Worm (Caenorhabditis elegans): ENCODE data around the gene ZK546.5.

DNA sequence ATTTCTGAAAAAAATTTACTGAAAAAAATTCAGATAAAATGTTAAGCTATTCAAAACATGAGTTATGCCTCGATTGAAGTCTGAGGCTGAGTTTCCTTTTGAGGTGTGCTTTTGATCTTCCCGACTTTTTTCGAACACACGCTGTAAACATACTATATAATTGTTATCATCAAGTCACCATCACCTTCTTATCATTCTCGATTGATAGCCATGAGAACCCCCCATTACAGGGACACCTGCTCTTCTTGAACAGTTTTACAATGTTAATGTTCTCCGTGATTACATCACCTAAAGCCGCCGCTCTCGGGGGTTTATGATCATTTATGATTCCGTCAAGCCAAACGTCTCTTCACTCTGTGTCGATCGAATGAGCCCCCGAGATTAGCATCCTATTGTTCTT is 48.5 kb downstream of the ZK546.5 start:
- TF ChIP-seq lin-13 (tag; optimal IDR thresholded peaks at IDR 0.05) (no peak), elt-3 (tag; optimal IDR thresholded peaks at IDR 0.05) (no peak), pha-4 (tag; optimal IDR thresholded peaks at IDR 0.05) (no peak), unc-62 (GFP tag; optimal IDR thresholded peaks at IDR 0.05) (no peak), lsy-2 (tag; optimal IDR thresholded peaks at IDR 0.05) (no peak), blmp-1 (tag; optimal IDR thresholded peaks at IDR 0.05) (no peak), nhr-2 (tag; optimal IDR thresholded peaks at IDR 0.05) (no peak), nhr-12 (tag; optimal IDR thresholded peaks at IDR 0.05) (no peak), snpc-4 (tag; optimal IDR thresholded peaks at IDR 0.05) (no peak), ceh-83 (GFP tag; optimal IDR thresholded peaks at IDR 0.05) (no peak), drap-1 (GFP tag; optimal IDR thresholded peaks at IDR 0.05) (no peak), ztf-11 (tag; optimal IDR thresholded peaks at IDR 0.05) (no peak)

Data from whole organism, mixed stage, embryonic.